Fruit fly (Drosophila melanogaster): ENCODE measurements around the gene Vps24.

DNA sequence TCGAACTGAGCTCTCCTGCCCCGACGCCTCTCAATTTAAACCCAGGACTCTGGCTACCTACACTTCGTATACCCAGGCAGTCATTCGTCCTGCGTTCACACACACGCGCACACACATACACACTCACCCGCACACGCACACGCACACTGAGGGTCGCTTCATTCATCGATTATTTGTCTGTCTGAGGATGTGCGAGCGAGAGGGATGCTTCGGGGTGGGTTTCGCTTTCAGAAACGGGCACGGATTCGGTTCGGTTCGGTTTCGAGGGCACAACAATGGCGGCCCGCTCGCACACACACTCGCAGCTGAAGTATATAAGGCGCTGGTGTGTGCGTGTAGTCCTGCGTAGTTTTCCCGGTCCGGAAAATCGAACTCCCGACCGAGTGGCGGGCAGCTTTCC, 35.9 kb upstream of the Vps24 start, which contains the start of gene hkb:
- TF ChIP-seq CG34367 (tag; optimal IDR thresholded peaks at IDR 0.05) (no peak), CG8159 (tag; optimal IDR thresholded peaks at IDR 0.05) (no peak), D1 (tag; optimal IDR thresholded peaks at IDR 0.05) (no peak), CG12605 (GFP tag; IDR thresholded peaks at IDR 0.05) (no peak), rn (GFP tag; IDR thresholded peaks at IDR 0.05) (no peak), EcR (GFP tag; optimal IDR thresholded peaks at IDR 0.05) (no peak), CG14655 (GFP tag; optimal IDR thresholded peaks at IDR 0.05) (no peak)

Measured in whole organism, pupa.